Worm (Caenorhabditis elegans) whole organism, mixed stage, embryonic: ENCODE measurements around the gene sec-3.

ENCODE experiments used
- M03D4.4 ChIP-seq: sonication (generic microtip); optimal IDR thresholded peaks from 2 replicates; lab custom pipeline; 2017; ENCODE audit warnings: mild to moderate bottlenecking, missing genetic modification characterization, missing compliant biosample characterization
- bed-3 ChIP-seq: fragments of 200-800 bp; sonication (Bioruptor generic); optimal IDR thresholded peaks from 3 replicates; lab custom pipeline; 2018; ENCODE audit warnings: mild to moderate bottlenecking, missing genetic modification characterization, moderate library complexity, missing compliant biosample characterization
- blmp-1 ChIP-seq: fragments of 150-350 bp; optimal IDR thresholded peaks from 2 replicates; lab custom pipeline; 2014; ENCODE audit warnings: missing biosample characterization, missing genetic modification characterization
- ceh-39 ChIP-seq: fragments of 150-350 bp; optimal IDR thresholded peaks from 2 replicates; lab custom pipeline; 2014; ENCODE audit warnings: missing biosample characterization, missing genetic modification characterization
- ceh-43 ChIP-seq: fragments of 200-800 bp; sonication (Bioruptor generic); optimal IDR thresholded peaks from 2 replicates; lab custom pipeline; 2018; ENCODE audit warnings: mild to moderate bottlenecking, missing genetic modification characterization, moderate library complexity, missing compliant biosample characterization
- ceh-83 ChIP-seq: fragments of 200-800 bp; sonication (Bioruptor generic); optimal IDR thresholded peaks from 2 replicates; lab custom pipeline; 2018; ENCODE audit warnings: mild to moderate bottlenecking, missing genetic modification characterization, missing compliant biosample characterization
- ces-1 ChIP-seq: fragments of 150-350 bp; optimal IDR thresholded peaks from 2 replicates; lab custom pipeline; 2014; ENCODE audit warnings: missing biosample characterization, missing genetic modification reagents, missing genetic modification characterization
- cnd-1 ChIP-seq: fragments of 200-800 bp; sonication (Bioruptor generic); optimal IDR thresholded peaks from 2 replicates; lab custom pipeline; 2018; ENCODE audit warnings: mild to moderate bottlenecking, missing genetic modification characterization, missing compliant biosample characterization
- drap-1 ChIP-seq: fragments of 200-800 bp; sonication (Bioruptor generic); optimal IDR thresholded peaks from 3 replicates; lab custom pipeline; 2018; ENCODE audit warnings: mild to moderate bottlenecking, missing genetic modification characterization, missing compliant biosample characterization
- elt-1 ChIP-seq: sonication (generic microtip); optimal IDR thresholded peaks from 2 replicates; lab custom pipeline; 2017; ENCODE audit warnings: missing genetic modification characterization, mild to moderate bottlenecking, missing compliant biosample characterization, antibody characterized with exemption, moderate library complexity, borderline replicate concordance; ENCODE audit not compliant: insufficient read depth
- elt-3 ChIP-seq: fragments of 150-350 bp; optimal IDR thresholded peaks from 2 replicates; lab custom pipeline; 2014; ENCODE audit warnings: missing biosample characterization, missing genetic modification characterization
- ham-2 ChIP-seq: fragments of 200-800 bp; sonication (Bioruptor generic); optimal IDR thresholded peaks from 2 replicates; lab custom pipeline; 2018; ENCODE audit warnings: mild to moderate bottlenecking, missing genetic modification characterization, missing compliant biosample characterization
- hlh-1 ChIP-seq: fragments of 150-350 bp; optimal IDR thresholded peaks from 2 replicates; lab custom pipeline; 2014; ENCODE audit warnings: missing biosample characterization, missing genetic modification reagents, missing genetic modification characterization
- lin-13 ChIP-seq: fragments of 150-350 bp; optimal IDR thresholded peaks from 2 replicates; lab custom pipeline; 2014; ENCODE audit warnings: missing biosample characterization, missing genetic modification characterization
- lin-32 ChIP-seq: fragments of 200-800 bp; sonication (Bioruptor generic); optimal IDR thresholded peaks from 2 replicates; lab custom pipeline; 2018; ENCODE audit warnings: mild to moderate bottlenecking, missing genetic modification characterization, missing compliant biosample characterization
- lsy-2 ChIP-seq: fragments of 150-350 bp; optimal IDR thresholded peaks from 2 replicates; lab custom pipeline; 2014; ENCODE audit warnings: missing biosample characterization, missing genetic modification characterization
- mab-5 ChIP-seq: fragments of 150-350 bp; optimal IDR thresholded peaks from 2 replicates; lab custom pipeline; 2014; ENCODE audit warnings: missing biosample characterization, missing genetic modification characterization
- mep-1 ChIP-seq: fragments of 150-350 bp; optimal IDR thresholded peaks from 2 replicates; lab custom pipeline; 2017; ENCODE audit warnings: missing biosample characterization, missing genetic modification reagents, missing genetic modification characterization, inconsistent platforms
- mls-2 ChIP-seq: sonication (generic microtip); optimal IDR thresholded peaks from 2 replicates; lab custom pipeline; 2016; ENCODE audit warnings: mild to moderate bottlenecking, missing genetic modification characterization, moderate library complexity, missing compliant biosample characterization
- nhr-12 ChIP-seq: fragments of 150-350 bp; optimal IDR thresholded peaks from 2 replicates; lab custom pipeline; 2014; ENCODE audit warnings: missing biosample characterization, missing genetic modification characterization
- nhr-2 ChIP-seq: fragments of 150-350 bp; optimal IDR thresholded peaks from 2 replicates; lab custom pipeline; 2014; ENCODE audit warnings: missing biosample characterization, missing genetic modification characterization
- nhr-237 ChIP-seq: fragments of 150-350 bp; optimal IDR thresholded peaks from 2 replicates; lab custom pipeline; 2014; ENCODE audit warnings: missing biosample characterization, missing genetic modification characterization
- nhr-28 ChIP-seq: fragments of 150-350 bp; optimal IDR thresholded peaks from 2 replicates; lab custom pipeline; 2014; ENCODE audit warnings: missing biosample characterization, missing genetic modification characterization
- nhr-76 ChIP-seq: sonication (generic microtip); optimal IDR thresholded peaks from 2 replicates; lab custom pipeline; 2017; ENCODE audit warnings: missing biosample characterization, missing genetic modification characterization
- pha-4 ChIP-seq: fragments of 150-350 bp; optimal IDR thresholded peaks from 2 replicates; lab custom pipeline; 2018; ENCODE audit warnings: missing biosample characterization, missing genetic modification reagents, missing genetic modification characterization
- sem-2 ChIP-seq: fragments of 200-800 bp; sonication (Bioruptor generic); optimal IDR thresholded peaks from 2 replicates; lab custom pipeline; 2018; ENCODE audit warnings: mild to moderate bottlenecking, missing genetic modification characterization, missing compliant biosample characterization
- snpc-4 ChIP-seq: fragments of 150-350 bp; optimal IDR thresholded peaks from 2 replicates; lab custom pipeline; 2014; ENCODE audit warnings: missing biosample characterization, missing genetic modification characterization
- sptf-1 ChIP-seq: sonication (generic microtip); optimal IDR thresholded peaks from 2 replicates; lab custom pipeline; 2017; ENCODE audit warnings: mild to moderate bottlenecking, missing genetic modification characterization, moderate library complexity, missing compliant biosample characterization
- tbx-8 ChIP-seq: fragments of 200-800 bp; sonication (Bioruptor generic); optimal IDR thresholded peaks from 2 replicates; lab custom pipeline; 2018; ENCODE audit warnings: mild to moderate bottlenecking, missing genetic modification characterization, moderate library complexity, missing compliant biosample characterization
- unc-120 ChIP-seq: sonication (generic microtip); optimal IDR thresholded peaks from 2 replicates; lab custom pipeline; 2017; ENCODE audit warnings: missing genetic modification characterization, missing compliant biosample characterization; ENCODE audit not compliant: poor library complexity, severe bottlenecking
- unc-39 ChIP-seq: fragments of 150-350 bp; optimal IDR thresholded peaks from 2 replicates; lab custom pipeline; 2014; ENCODE audit warnings: missing biosample characterization, missing genetic modification characterization
- unc-62 ChIP-seq: fragments of 150-350 bp; optimal IDR thresholded peaks from 2 replicates; lab custom pipeline; 2014; ENCODE audit warnings: missing biosample characterization, missing genetic modification reagents, missing genetic modification characterization
- zip-8 ChIP-seq: fragments of 150-350 bp; optimal IDR thresholded peaks from 2 replicates; lab custom pipeline; 2014; ENCODE audit warnings: missing biosample characterization, missing genetic modification characterization
- ztf-11 ChIP-seq: fragments of 150-350 bp; optimal IDR thresholded peaks from 2 replicates; lab custom pipeline; 2014; ENCODE audit warnings: missing biosample characterization, missing genetic modification characterization

sec-3 gene

ce11 chrX:3089423-3089822, 10.2 kb downstream of the sec-3 start, which contains the start of gene pccb-1:
pccb-1 (plus strand) TSS chrX:3089549.
- TF ChIP-seq hlh-1 (tag; lab: Kevin White, UChicago): peak; percentile 35
- TF ChIP-seq blmp-1: no peak
- TF ChIP-seq mep-1 (tag; lab: Kevin White, UChicago): no peak

ce11 chrX:3087647-3088046, 12.0 kb downstream of the sec-3 start:
- TF ChIP-seq ceh-39 (tag; lab: Kevin White, UChicago) (no peak), lin-32 (GFP tag; lab: Kevin White, UChicago) (no peak), ceh-83 (GFP tag; lab: Kevin White, UChicago) (no peak), nhr-2 (tag; lab: Kevin White, UChicago) (no peak), elt-1 (tag; lab: Kevin White, UChicago) (no peak), nhr-76 (tag; lab: Kevin White, UChicago) (no peak), ceh-43 (GFP tag; lab: Kevin White, UChicago) (no peak), mls-2 (tag; lab: Kevin White, UChicago) (no peak), lsy-2 (tag; lab: Kevin White, UChicago) (no peak), blmp-1 (no peak), pha-4 (tag; lab: Kevin White, UChicago) (no peak), nhr-237 (tag; lab: Kevin White, UChicago) (no peak), hlh-1 (tag; lab: Kevin White, UChicago) (no peak), unc-120 (tag; lab: Kevin White, UChicago) (no peak), nhr-28 (tag; lab: Kevin White, UChicago) (no peak), zip-8 (no peak), ztf-11 (tag; lab: Kevin White, UChicago) (no peak), M03D4.4 (no peak), sem-2 (GFP tag; lab: Kevin White, UChicago) (no peak)

- TF ChIP-seq snpc-4: no peak
- no peak for TF ChIP-seq lin-32 (GFP tag; lab: Kevin White, UChicago)
- no peak for TF ChIP-seq unc-39 (tag; lab: Kevin White, UChicago)
- no peak for TF ChIP-seq ces-1
- no peak for TF ChIP-seq ham-2
- no peak for TF ChIP-seq drap-1 (GFP tag; lab: Kevin White, UChicago)
- TF ChIP-seq ceh-39 (tag; lab: Kevin White, UChicago): no peak
- TF ChIP-seq hlh-1 (tag; lab: Kevin White, UChicago): no peak
- TF ChIP-seq nhr-28 (tag; lab: Kevin White, UChicago): no peak
- no peak for TF ChIP-seq nhr-12 (tag; lab: Kevin White, UChicago)
- TF ChIP-seq nhr-237 (tag; lab: Kevin White, UChicago): no peak
- no peak for TF ChIP-seq sptf-1 (tag; lab: Kevin White, UChicago)
- no peak for TF ChIP-seq elt-1 (tag; lab: Kevin White, UChicago)
- TF ChIP-seq ceh-83 (GFP tag; lab: Kevin White, UChicago): no peak
- TF ChIP-seq unc-62: no peak
- no peak for TF ChIP-seq unc-120 (tag; lab: Kevin White, UChicago)
These were observed 12.4 kb downstream of the sec-3 start, which contains the start of gene F52E4.5 for ce11 chrX:3087245-3087644. F52E4.5 (minus strand) TSS chrX:3087345.

ce11 chrX:3080825-3081224, 18.8 kb downstream of the sec-3 start, which contains the start of gene twk-16:
twk-16 (plus strand) TSS chrX:3081125.
- no peak for TF ChIP-seq bed-3 (GFP tag; lab: Kevin White, UChicago)
- TF ChIP-seq nhr-12 (tag; lab: Kevin White, UChicago): no peak
- TF ChIP-seq mab-5 (tag; lab: Kevin White, UChicago): no peak
- TF ChIP-seq pha-4 (tag; lab: Kevin White, UChicago): no peak
- TF ChIP-seq cnd-1 (tag; lab: Kevin White, UChicago): no peak
- TF ChIP-seq blmp-1: no peak
- TF ChIP-seq ceh-43 (GFP tag; lab: Kevin White, UChicago): no peak
- no peak for TF ChIP-seq ham-2
- no peak for TF ChIP-seq mls-2 (tag; lab: Kevin White, UChicago)
- no peak for TF ChIP-seq unc-62
- no peak for TF ChIP-seq tbx-8
- no peak for TF ChIP-seq snpc-4
- no peak for TF ChIP-seq hlh-1 (tag; lab: Kevin White, UChicago)
- no peak for TF ChIP-seq lin-13 (tag; lab: Kevin White, UChicago)
- no peak for TF ChIP-seq elt-3 (tag; lab: Kevin White, UChicago)
- TF ChIP-seq lsy-2 (tag; lab: Kevin White, UChicago): no peak
- TF ChIP-seq nhr-76 (tag; lab: Kevin White, UChicago): no peak
- TF ChIP-seq, all 35 proteins: peak for 0
